Fruit fly (Drosophila melanogaster): Measurements from ENCODE around the gene mura.

mura gene

dm6 chr3R:9600558-9600959 is 49.0 kb upstream of the mura start:
- TF ChIP-seq org-1 (GFP tag; optimal IDR thresholded peaks at IDR 0.05), result no peak
- TF ChIP-seq sna (GFP tag; IDR thresholded peaks at IDR 0.05; ENCODE audit: partially characterized antibody), result no peak
- no peak for TF ChIP-seq ham (GFP tag; IDR thresholded peaks at IDR 0.05)
- no peak for TF ChIP-seq CG16863 (GFP tag; optimal IDR thresholded peaks at IDR 0.05)
- no peak for TF ChIP-seq CG4404 (GFP tag; IDR thresholded peaks at IDR 0.05)
- TF ChIP-seq bsh (GFP tag; optimal IDR thresholded peaks at IDR 0.05), result peak in 1 of 2 experiments; percentile 40
- no peak for TF ChIP-seq wor (GFP tag; IDR thresholded peaks at IDR 0.05)
- no peak for TF ChIP-seq crp (GFP tag; optimal IDR thresholded peaks at IDR 0.05)
- TF ChIP-seq Sin3A (optimal IDR thresholded peaks at IDR 0.05), result no peak
- TF ChIP-seq gcm2 (GFP tag; optimal IDR thresholded peaks at IDR 0.05), result no peak
- no peak for TF ChIP-seq CG15479 (GFP tag; optimal IDR thresholded peaks at IDR 0.05)
- no peak for TF ChIP-seq zfh2 (GFP tag; optimal IDR thresholded peaks at IDR 0.05)
- TF ChIP-seq CG3838 (GFP tag; optimal IDR thresholded peaks at IDR 0.05), result no peak
- TF ChIP-seq CG15601 (tag; optimal IDR thresholded peaks at IDR 0.05), result peak; percentile 59
- no peak for TF ChIP-seq pan (optimal IDR thresholded peaks at IDR 0.05)
- TF ChIP-seq pan (GFP tag; optimal IDR thresholded peaks at IDR 0.05 in 1 of 2, IDR thresholded peaks at IDR 0.05 in 1 of 2), result no peak
- TF ChIP-seq stc (GFP tag; IDR thresholded peaks at IDR 0.05), result 0 out of 2 replicates have a peak, but pooled peaks have one; percentile 37
- no peak for TF ChIP-seq ac (GFP tag; optimal IDR thresholded peaks at IDR 0.05)
- peak; percentile 86 for TF ChIP-seq CG2678 (tag; optimal IDR thresholded peaks at IDR 0.05)
- TF ChIP-seq sens (GFP tag), result peak; percentile 72
- TF ChIP-seq CG15696 (tag; optimal IDR thresholded peaks at IDR 0.05), result peak; percentile 52
- peak; percentile 31 for TF ChIP-seq wek (GFP tag; optimal IDR thresholded peaks at IDR 0.05)
- no peak for TF ChIP-seq CG12299 (tag; optimal IDR thresholded peaks at IDR 0.05)
- no peak for TF ChIP-seq Bdp1 (GFP tag; optimal IDR thresholded peaks at IDR 0.05)
- TF ChIP-seq CG11723 (GFP tag; optimal IDR thresholded peaks at IDR 0.05), result peak; percentile 2
- no peak for TF ChIP-seq CG1024 (GFP tag; IDR thresholded peaks at IDR 0.05)
- TF ChIP-seq D (optimal IDR thresholded peaks at IDR 0.05), result no peak
- TF ChIP-seq D (GFP tag; optimal IDR thresholded peaks at IDR 0.05), result no peak
- peak; percentile 78 for TF ChIP-seq BtbVII (GFP tag; optimal IDR thresholded peaks at IDR 0.05)
- TF ChIP-seq Ptx1 (GFP tag; IDR thresholded peaks at IDR 0.05), result peak; percentile 13; the same call in 1 of the 2 replicates
- peak; percentile 38 for TF ChIP-seq CG34376 (GFP tag; optimal IDR thresholded peaks at IDR 0.05)
- no peak for TF ChIP-seq Hr39 (optimal IDR thresholded peaks at IDR 0.05)
- TF ChIP-seq Ets65A (GFP tag), result peak; percentile 88
- no peak for TF ChIP-seq Ada2b (GFP tag; IDR thresholded peaks at IDR 0.05)
- TF ChIP-seq CG14667 (GFP tag; IDR thresholded peaks at IDR 0.05), result no peak
- no peak for TF ChIP-seq ro (GFP tag; IDR thresholded peaks at IDR 0.05)
- TF ChIP-seq CG8765 (GFP tag; IDR thresholded peaks at IDR 0.05), result no peak
- TF ChIP-seq dysf (GFP tag; IDR thresholded peaks at IDR 0.05), result peak; percentile 68; the same call in 2 of the 3 replicates
- TF ChIP-seq schlank (tag; optimal IDR thresholded peaks at IDR 0.05), result no peak
- no peak for TF ChIP-seq mld (GFP tag; IDR thresholded peaks at IDR 0.05; ENCODE audit: partially characterized antibody)
- TF ChIP-seq tio (GFP tag; optimal IDR thresholded peaks at IDR 0.05), result peak; percentile 23
- peak; percentile 60 for TF ChIP-seq CG10209 (GFP tag; optimal IDR thresholded peaks at IDR 0.05)
- TF ChIP-seq CG12071 (GFP tag; optimal IDR thresholded peaks at IDR 0.05), result no peak
- TF ChIP-seq prd (optimal IDR thresholded peaks at IDR 0.05), result no peak
- TF ChIP-seq prd (GFP tag; IDR thresholded peaks at IDR 0.05), result peak; percentile 53; the same call in 2 of the 3 replicates
- no peak for TF ChIP-seq Vsx1 (GFP tag; optimal IDR thresholded peaks at IDR 0.05)
- no peak for TF ChIP-seq sc (optimal IDR thresholded peaks at IDR 0.05)
- no peak for TF ChIP-seq sc (GFP tag; optimal IDR thresholded peaks at IDR 0.05)
- TF ChIP-seq Nf-YB (GFP tag; optimal IDR thresholded peaks at IDR 0.05), result peak; percentile 13
- no peak for TF ChIP-seq Oaz (GFP tag; IDR thresholded peaks at IDR 0.05)
- TF ChIP-seq CG17186 (GFP tag; optimal IDR thresholded peaks at IDR 0.05), result no peak
- TF ChIP-seq chm (GFP tag; IDR thresholded peaks at IDR 0.05), result no peak
- TF ChIP-seq unpg (GFP tag; optimal IDR thresholded peaks at IDR 0.05), result peak; percentile 37
- TF ChIP-seq klu (GFP tag; IDR thresholded peaks at IDR 0.05), result no peak
